Fruit fly (Drosophila melanogaster) whole organism, embryonic: ENCODE data around the gene PGRP-LA.
A peak's percentile ranks its signal among the peaks of the same experiment; 100 is the strongest.

Experiments
- Asciz ChIP-seq: fragments of 200-800 bp; sonication (Bioruptor generic); optimal IDR thresholded peaks from 2 replicates; lab custom pipeline; 2017; ENCODE audit warnings: missing biosample characterization, mild to moderate bottlenecking, missing genetic modification characterization, missing genetic modification reagents
- CG10366 ChIP-seq: fragments of 200-800 bp; sonication (Bioruptor generic); IDR thresholded peaks from 2 replicates; pipeline ENCODE4 v1.3.6; 2022; ENCODE audit warnings: missing biosample characterization, missing genetic modification characterization
- CG10431 ChIP-seq: fragments of 200-800 bp; sonication (Bioruptor generic); optimal IDR thresholded peaks from 3 replicates; lab custom pipeline; 2018; ENCODE audit warnings: missing biosample characterization, mild to moderate bottlenecking, missing genetic modification characterization
- CG12942 ChIP-seq: fragments of 200-800 bp; sonication (Bioruptor generic); optimal IDR thresholded peaks from 3 replicates; lab custom pipeline; 2016; ENCODE audit warnings: missing biosample characterization, missing genetic modification characterization
- CG13123 ChIP-seq: fragments of 200-800 bp; sonication (Bioruptor generic); optimal IDR thresholded peaks from 2 replicates; lab custom pipeline; 2016; ENCODE audit warnings: missing biosample characterization, missing genetic modification characterization
- CG14050 ChIP-seq: fragments of 200-800 bp; sonication (Bioruptor generic); IDR thresholded peaks from 3 replicates; pipeline ENCODE4 v1.3.6; 2022; ENCODE audit warnings: missing biosample characterization, missing genetic modification characterization
- CG18476 ChIP-seq: fragments of 200-800 bp; sonication (Bioruptor generic); optimal IDR thresholded peaks from 2 replicates; lab custom pipeline; 2016; ENCODE audit warnings: missing biosample characterization, mild to moderate bottlenecking, missing genetic modification characterization
- CG18764 ChIP-seq: fragments of 200-800 bp; sonication (Bioruptor generic); optimal IDR thresholded peaks from 3 replicates; lab custom pipeline; 2016; ENCODE audit warnings: missing biosample characterization, missing genetic modification characterization
- CG2199 ChIP-seq: fragments of 200-800 bp; sonication (Bioruptor generic); IDR thresholded peaks from 3 replicates; pipeline ENCODE4 v1.3.6; 2022; ENCODE audit warnings: missing biosample characterization, missing genetic modification characterization
- CG33557 ChIP-seq: fragments of 200-800 bp; sonication (Bioruptor generic); optimal IDR thresholded peaks from 2 replicates; lab custom pipeline; 2019; ENCODE audit warnings: missing biosample characterization, mild to moderate bottlenecking, missing genetic modification characterization, moderate library complexity
- CG34422 ChIP-seq: fragments of 200-800 bp; sonication (Bioruptor generic); IDR thresholded peaks from 3 replicates; pipeline ENCODE4 v1.3.6; 2022; ENCODE audit warnings: missing biosample characterization, missing genetic modification characterization
- CG4360 ChIP-seq: fragments of 200-800 bp; sonication (Bioruptor generic); IDR thresholded peaks from 2 replicates; pipeline ENCODE4 v1.3.6; 2022; ENCODE audit warnings: missing biosample characterization, missing genetic modification characterization
- CG5180 ChIP-seq: fragments of 200-800 bp; sonication (Bioruptor generic); optimal IDR thresholded peaks from 3 replicates; lab custom pipeline; 2017; ENCODE audit warnings: missing biosample characterization, missing genetic modification characterization, mild to moderate bottlenecking, moderate library complexity, missing genetic modification reagents
- CG9215 ChIP-seq: fragments of 200-800 bp; sonication (Bioruptor generic); IDR thresholded peaks from 2 replicates; pipeline ENCODE4 v1.3.6; 2022; ENCODE audit warnings: missing biosample characterization, missing genetic modification characterization
- CG9876 ChIP-seq: fragments of 200-800 bp; sonication (Bioruptor generic); optimal IDR thresholded peaks from 2 replicates; lab custom pipeline; 2016; ENCODE audit warnings: missing biosample characterization, missing genetic modification characterization
- Chrac-16 ChIP-seq: fragments of 200-800 bp; sonication (Bioruptor generic); optimal IDR thresholded peaks from 3 replicates; lab custom pipeline; 2016; ENCODE audit warnings: missing biosample characterization, missing genetic modification characterization
- Dll ChIP-seq: fragments of 200-800 bp; sonication (Bioruptor generic); IDR thresholded peaks from 4 replicates; pipeline ENCODE4 v1.3.6; 2022; ENCODE audit warnings: missing biosample characterization, missing genetic modification characterization; ENCODE audit not compliant: partially characterized antibody
- HHEX ChIP-seq: fragments of 200-800 bp; sonication (Bioruptor generic); optimal IDR thresholded peaks from 3 replicates; lab custom pipeline; 2017; ENCODE audit warnings: missing biosample characterization, mild to moderate bottlenecking, missing genetic modification characterization, missing genetic modification reagents
- HmgD ChIP-seq: fragments of 200-800 bp; sonication (Bioruptor generic); optimal IDR thresholded peaks from 3 replicates; lab custom pipeline; 2016; ENCODE audit warnings: missing biosample characterization, missing genetic modification characterization
- Jarid2 ChIP-seq: fragments of 200-800 bp; sonication (Bioruptor generic); optimal IDR thresholded peaks from 3 replicates; lab custom pipeline; 2017; ENCODE audit warnings: mild to moderate bottlenecking, missing biosample characterization, missing genetic modification reagents, missing genetic modification characterization
- Lim3 ChIP-seq: fragments of 200-800 bp; sonication (Bioruptor generic); IDR thresholded peaks from 2 replicates; pipeline ENCODE4 v1.3.6; 2022; ENCODE audit warnings: missing biosample characterization, missing genetic modification characterization
- Mad ChIP-seq: fragments of 200-800 bp; sonication (Bioruptor generic); optimal IDR thresholded peaks from 2 replicates; lab custom pipeline; 2016; ENCODE audit warnings: missing biosample characterization, missing genetic modification characterization
- Med ChIP-seq: fragments of 200-800 bp; sonication (Bioruptor generic); peaks from one replicate; lab custom pipeline; 2016; ENCODE audit warnings: missing biosample characterization, missing genetic modification characterization, mild to moderate bottlenecking, inconsistent platforms, moderate library complexity
- Nf-YB ChIP-seq: fragments of 200-800 bp; sonication (Bioruptor generic); optimal IDR thresholded peaks from 3 replicates; lab custom pipeline; 2019; ENCODE audit warnings: missing biosample characterization, mild to moderate bottlenecking, missing genetic modification characterization, moderate library complexity
- Trl ChIP-seq, 3 experiments: fragments of >200 bp in 2 of 3; fragments of 200-800 bp in 1 of 3; sonication (Bioruptor generic) in 1 of 3; optimal IDR thresholded peaks; 2 replicates in 1 of 3; 3 replicates in 2 of 3; lab custom pipeline; 2016 to 2017; ENCODE audit warnings: missing biosample characterization in 1 of 3, missing genetic modification characterization in 1 of 3
- ap ChIP-seq: fragments of 200-800 bp; sonication (Bioruptor generic); IDR thresholded peaks from 2 replicates; pipeline ENCODE4 v1.3.6; 2022; ENCODE audit warnings: missing biosample characterization, missing genetic modification characterization
- ase ChIP-seq: fragments of 200-800 bp; sonication (Bioruptor generic); IDR thresholded peaks from 3 replicates; pipeline ENCODE4 v1.3.6; 2022; ENCODE audit warnings: missing biosample characterization, missing genetic modification characterization
- ato ChIP-seq: fragments of 200-800 bp; sonication (Bioruptor generic); IDR thresholded peaks from 2 replicates; pipeline ENCODE4 v1.3.6; 2022; ENCODE audit warnings: missing biosample characterization, missing genetic modification characterization; ENCODE audit not compliant: partially characterized antibody
- bbx ChIP-seq: fragments of 200-800 bp; sonication (Bioruptor generic); IDR thresholded peaks from 2 replicates; pipeline ENCODE4 v1.3.6; 2022; ENCODE audit warnings: missing biosample characterization, missing genetic modification characterization; ENCODE audit not compliant: partially characterized antibody
- bigmax ChIP-seq: fragments of 200-800 bp; sonication (Bioruptor generic); optimal IDR thresholded peaks from 2 replicates; lab custom pipeline; 2018; ENCODE audit warnings: missing biosample characterization, mild to moderate bottlenecking, missing genetic modification characterization
- ci ChIP-seq: fragments of 200-800 bp; sonication (Bioruptor generic); IDR thresholded peaks from 3 replicates; pipeline ENCODE4 v1.3.6; 2022; ENCODE audit warnings: missing biosample characterization, missing genetic modification characterization
- crc ChIP-seq: fragments of 200-800 bp; sonication (Bioruptor generic); optimal IDR thresholded peaks from 2 replicates; lab custom pipeline; 2016; ENCODE audit warnings: missing biosample characterization, missing genetic modification characterization
- dmrt99B ChIP-seq: fragments of 200-800 bp; sonication (Bioruptor generic); optimal IDR thresholded peaks from 2 replicates; lab custom pipeline; 2018; ENCODE audit warnings: missing biosample characterization, mild to moderate bottlenecking, missing genetic modification characterization, moderate library complexity
- dysf ChIP-seq: fragments of 200-800 bp; sonication (Bioruptor generic); IDR thresholded peaks from 3 replicates; pipeline ENCODE4 v1.3.6; 2022; ENCODE audit warnings: missing biosample characterization, missing genetic modification characterization
- eve ChIP-seq, 2 experiments: fragments of >200 bp; optimal IDR thresholded peaks; 2 replicates each; lab custom pipeline; 2017; ENCODE audit warnings: missing biosample characterization in 2 of 2, missing genetic modification characterization in 2 of 2
- eyg ChIP-seq: fragments of 200-800 bp; sonication (Bioruptor generic); optimal IDR thresholded peaks from 3 replicates; lab custom pipeline; 2016; ENCODE audit warnings: missing biosample characterization, missing genetic modification characterization
- gro ChIP-seq: fragments of 200-800 bp; sonication (Bioruptor generic); optimal IDR thresholded peaks from 2 replicates; lab custom pipeline; 2016; ENCODE audit warnings: missing biosample characterization, missing genetic modification characterization
- insv ChIP-seq, 2 experiments: fragments of 200-800 bp; sonication (Bioruptor generic); optimal IDR thresholded peaks; 3 replicates each; lab custom pipeline; 2016 to 2018; ENCODE audit warnings: missing biosample characterization in 2 of 2, missing genetic modification characterization in 2 of 2
- luna ChIP-seq: fragments of 200-800 bp; sonication (Bioruptor generic); optimal IDR thresholded peaks from 2 replicates; lab custom pipeline; 2016; ENCODE audit warnings: missing biosample characterization, missing genetic modification characterization
- maf-S ChIP-seq: fragments of 200-800 bp; sonication (Bioruptor generic); optimal IDR thresholded peaks from 2 replicates; lab custom pipeline; 2016; ENCODE audit warnings: missing biosample characterization, missing genetic modification characterization
- nmo ChIP-seq: fragments of 200-800 bp; sonication (Bioruptor generic); optimal IDR thresholded peaks from 2 replicates; lab custom pipeline; 2018; ENCODE audit warnings: missing biosample characterization, mild to moderate bottlenecking, missing genetic modification characterization, moderate library complexity
- pum ChIP-seq: fragments of 200-800 bp; sonication (Bioruptor generic); optimal IDR thresholded peaks from 2 replicates; lab custom pipeline; 2016; ENCODE audit warnings: missing biosample characterization, missing genetic modification characterization
- salm ChIP-seq: fragments of 200-800 bp; sonication (Bioruptor generic); optimal IDR thresholded peaks from 2 replicates; lab custom pipeline; 2018; ENCODE audit warnings: missing biosample characterization, mild to moderate bottlenecking, missing genetic modification characterization
- slbo ChIP-seq: fragments of 200-800 bp; sonication (Bioruptor generic); IDR thresholded peaks from 2 replicates; pipeline ENCODE4 v1.3.6; 2022; ENCODE audit warnings: missing biosample characterization, missing genetic modification characterization
- slou ChIP-seq: fragments of 200-800 bp; sonication (Bioruptor generic); optimal IDR thresholded peaks from 3 replicates; lab custom pipeline; 2016; ENCODE audit warnings: missing biosample characterization, missing genetic modification characterization
- sob ChIP-seq: fragments of 200-800 bp; sonication (Bioruptor generic); IDR thresholded peaks from 2 replicates; pipeline ENCODE4 v1.3.6; 2022; ENCODE audit warnings: missing biosample characterization, missing genetic modification characterization
- sqz ChIP-seq: fragments of 200-800 bp; sonication (Bioruptor generic); optimal IDR thresholded peaks from 3 replicates; lab custom pipeline; 2018; ENCODE audit warnings: missing biosample characterization, mild to moderate bottlenecking, missing genetic modification characterization
- tio ChIP-seq: fragments of 200-800 bp; sonication (Bioruptor generic); optimal IDR thresholded peaks from 2 replicates; lab custom pipeline; 2017; ENCODE audit warnings: missing biosample characterization, missing genetic modification characterization, inconsistent platforms
- trh ChIP-seq: fragments of 200-800 bp; sonication (Bioruptor generic); optimal IDR thresholded peaks from 2 replicates; lab custom pipeline; 2016; ENCODE audit warnings: missing biosample characterization, missing genetic modification characterization

Gene PGRP-LA

dm6 chr3L:9370907-9371365 is 36.8 kb downstream of the PGRP-LA start, which contains the start of gene Fdx1 (continued):
- no peak for TF ChIP-seq gro (GFP tag; lab: Kevin White, UChicago)
- TF ChIP-seq dysf (GFP tag; lab: Robert Waterston, UW) = peak; percentile 40; the same call in 1 of the 3 replicates
- peak; percentile 80 for TF ChIP-seq Dll (GFP tag; lab: Robert Waterston, UW)
- TF ChIP-seq Med (GFP tag; lab: Kevin White, UChicago) = peak; percentile 66
- no peak for TF ChIP-seq luna (GFP tag; lab: Kevin White, UChicago)
- TF ChIP-seq crc (GFP tag; lab: Kevin White, UChicago) = no peak
- TF ChIP-seq bbx = peak; percentile 48; the same call in 1 of the 2 replicates
- no peak for TF ChIP-seq eyg (GFP tag; lab: Kevin White, UChicago)
- no peak for TF ChIP-seq ato (GFP tag; lab: Robert Waterston, UW)
- peak; percentile 23 for TF ChIP-seq Chrac-16
- TF ChIP-seq Jarid2 (GFP tag; lab: Kevin White, UChicago) = no peak
- no peak for TF ChIP-seq CG10431
- TF ChIP-seq ase (GFP tag; lab: Robert Waterston, UW) = 0 out of 3 replicates have a peak, but pooled peaks have one; percentile 24
- TF ChIP-seq Trl (optimal IDR thresholded peaks at IDR 0.05; lab: Kevin White, UChicago) = no peak
- no peak for TF ChIP-seq Trl (GFP tag; optimal IDR thresholded peaks at IDR 0.05; lab: Kevin White, UChicago)
- TF ChIP-seq CG13123 = no peak
- no peak for TF ChIP-seq slou (GFP tag; lab: Kevin White, UChicago)
- TF ChIP-seq Lim3 (GFP tag; lab: Robert Waterston, UW) = no peak
- no peak for TF ChIP-seq HmgD (GFP tag; lab: Kevin White, UChicago)
- peak; percentile 97 for TF ChIP-seq bigmax
- 0 out of 2 replicates have a peak, but pooled peaks have one; percentile 48 for TF ChIP-seq sob (GFP tag; lab: Robert Waterston, UW)
- TF ChIP-seq nmo (GFP tag; lab: Kevin White, UChicago) = peak; percentile 45
- TF ChIP-seq CG5180 (GFP tag; lab: Kevin White, UChicago) = no peak
- no peak for TF ChIP-seq maf-S (GFP tag; lab: Kevin White, UChicago)
- TF ChIP-seq CG18476 (GFP tag; lab: Kevin White, UChicago) = peak; percentile 30
- peak; percentile 58; the same call in 1 of the 3 replicates for TF ChIP-seq CG34422 (GFP tag; lab: Robert Waterston, UW)
- no peak for TF ChIP-seq CG9215
- TF ChIP-seq eve (GFP tag; optimal IDR thresholded peaks at IDR 0.05; lab: Kevin White, UChicago) = no peak
- no peak for TF ChIP-seq trh (GFP tag; lab: Kevin White, UChicago)
- TF ChIP-seq pum (GFP tag; lab: Kevin White, UChicago) = no peak
- TF ChIP-seq CG10366 = no peak
- TF ChIP-seq tio (GFP tag; lab: Kevin White, UChicago) = no peak
- no peak for TF ChIP-seq insv (GFP tag; optimal IDR thresholded peaks at IDR 0.05; lab: Kevin White, UChicago)

DNA sequence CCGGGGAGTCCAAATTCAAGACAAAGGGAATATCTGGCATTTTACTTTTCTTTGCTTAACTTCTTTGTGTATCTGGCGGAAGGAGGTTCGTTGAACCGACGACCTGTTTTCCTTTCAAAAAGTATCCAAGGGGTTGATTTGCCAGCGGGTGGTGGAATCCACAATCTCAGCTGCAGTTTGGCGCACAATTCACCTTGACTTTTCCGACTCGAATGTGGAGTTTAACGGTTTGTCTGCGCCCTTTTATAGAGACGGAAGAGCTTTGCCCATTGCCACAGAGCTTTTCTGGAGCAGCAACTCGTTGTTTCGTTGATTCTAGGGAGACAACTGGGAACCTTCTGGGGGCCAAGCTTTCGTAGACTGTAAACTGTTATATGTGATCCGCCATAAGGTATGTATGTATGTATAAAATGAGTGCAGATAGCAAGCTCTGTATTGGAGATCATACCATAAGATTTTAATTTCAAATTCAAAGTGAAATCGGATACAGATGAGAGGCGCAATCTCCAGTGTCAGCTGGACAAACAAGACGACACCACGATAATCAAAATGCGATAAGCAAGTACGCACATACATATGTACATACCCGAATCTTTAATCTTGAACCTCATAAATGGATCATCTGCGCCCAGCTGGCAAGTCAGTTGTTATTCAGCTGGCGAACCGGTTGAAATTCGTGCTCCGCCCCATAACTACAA is 38.3 kb downstream of the PGRP-LA start, which contains the start of the genes Hsp67Bc, CG4456 and Hsp22:
Gene Hsp67Bc (minus strand): TSS at position 220 of the 698 bp plus-strand sequence.
Gene CG4456 (plus strand): TSS at position 445 of the 698 bp plus-strand sequence.
Gene Hsp22 (plus strand): TSS at position 654 of the 698 bp plus-strand sequence.
- TF ChIP-seq ci (GFP tag; lab: Robert Waterston, UW) (0 out of 3 replicates have a peak, but pooled peaks have one; percentile 51), CG33557 (no peak), pum (GFP tag; lab: Kevin White, UChicago) (no peak), Mad (GFP tag; lab: Kevin White, UChicago) (no peak), slbo (GFP tag; lab: Robert Waterston, UW) (no peak), Nf-YB (no peak), CG9876 (GFP tag; lab: Kevin White, UChicago) (no peak), dmrt99B (tag; lab: Kevin White, UChicago) (no peak), insv (GFP tag; optimal IDR thresholded peaks at IDR 0.05; lab: Kevin White, UChicago) (no peak), CG14050 (GFP tag; lab: Robert Waterston, UW) (no peak; the same call in 2 of the 3 replicates), HHEX (GFP tag; lab: Kevin White, UChicago) (no peak), ap (GFP tag; lab: Robert Waterston, UW) (no peak), CG18764 (GFP tag; lab: Kevin White, UChicago) (no peak), dysf (GFP tag; lab: Robert Waterston, UW) (no peak), CG2199 (GFP tag; lab: Robert Waterston, UW) (no peak), CG12942 (no peak), Asciz (GFP tag; lab: Kevin White, UChicago) (no peak), salm (no peak), sqz (GFP tag; lab: Kevin White, UChicago) (no peak), CG4360 (no peak), CG5180 (GFP tag; lab: Kevin White, UChicago) (peak; percentile 10)
